Worm (Caenorhabditis elegans) whole organism, midembryonic: Measurements from ENCODE around the gene C50E3.5.

Experiments
- T22C8.4 ChIP-seq: fragments of 200-800 bp; sonication (Bioruptor generic); IDR thresholded peaks from 2 replicates; pipeline ENCODE4 v1.3.6; 2022; ENCODE audit warnings: missing genetic modification characterization, missing compliant biosample characterization
- cog-1 ChIP-seq: sonication (generic microtip); optimal IDR thresholded peaks from 2 replicates; lab custom pipeline; 2016; ENCODE audit warnings: missing genetic modification characterization, missing compliant biosample characterization
- flt-1 ChIP-seq: fragments of 200-800 bp; sonication (Bioruptor generic); IDR thresholded peaks from 2 replicates; pipeline ENCODE4 v1.3.6; 2022; ENCODE audit warnings: missing genetic modification characterization, missing compliant biosample characterization
- klf-2 ChIP-seq: fragments of 200-800 bp; sonication (Bioruptor generic); conservative IDR thresholded peaks from 2 replicates; pipeline ENCODE4 v1.3.6; 2022; ENCODE audit warnings: missing genetic modification reagents, missing genetic modification characterization, missing compliant biosample characterization
- med-1 ChIP-seq: sonication (generic microtip); optimal IDR thresholded peaks from 2 replicates; lab custom pipeline; 2017; ENCODE audit warnings: missing genetic modification characterization, mild to moderate bottlenecking, missing compliant biosample characterization, antibody characterized with exemption, missing genetic modification reagents; ENCODE audit not compliant: insufficient read depth
- ref-1 ChIP-seq: fragments of 200-800 bp; sonication (Bioruptor generic); conservative IDR thresholded peaks from 2 replicates; pipeline ENCODE4 v1.3.6; 2022; ENCODE audit warnings: missing genetic modification reagents, missing genetic modification characterization, missing compliant biosample characterization
- tab-1 ChIP-seq: fragments of 200-800 bp; sonication (Bioruptor generic); IDR thresholded peaks from 2 replicates; pipeline ENCODE4 v1.3.6; 2022; ENCODE audit warnings: missing genetic modification characterization, missing compliant biosample characterization
- ztf-23 ChIP-seq: fragments of 200-800 bp; sonication (Bioruptor generic); IDR thresholded peaks from 2 replicates; pipeline ENCODE4 v1.3.6; 2022; ENCODE audit warnings: missing genetic modification reagents, missing genetic modification characterization, missing compliant biosample characterization
- ztf-29 ChIP-seq: fragments of 200-800 bp; sonication (Bioruptor generic); IDR thresholded peaks from 2 replicates; pipeline ENCODE4 v1.3.6; 2022; ENCODE audit warnings: missing genetic modification reagents, missing genetic modification characterization, missing compliant biosample characterization

C50E3.5 gene

ce11 chrV:7601443-7601842 is 13.6 kb downstream of the C50E3.5 start, which contains the start of gene scl-26:
TSS of gene scl-26 (minus strand) at chrV:7601543.
- TF ChIP-seq cog-1 (tag; lab: Kevin White, UChicago) (no peak), ztf-29 (GFP tag; lab: Robert Waterston, UW) (no peak), flt-1 (GFP tag; lab: Robert Waterston, UW) (no peak), tab-1 (GFP tag; lab: Robert Waterston, UW) (no peak), ref-1 (GFP tag; lab: Robert Waterston, UW) (no peak), T22C8.4 (no peak), ztf-23 (no peak), med-1 (GFP tag; lab: Kevin White, UChicago) (no peak), klf-2 (GFP tag; lab: Robert Waterston, UW) (no peak)

ce11 chrV:7603404-7603803 is 15.6 kb downstream of the C50E3.5 start, which contains the start of gene C50E3.11:
TSS of gene C50E3.11 (minus strand) at chrV:7603486.
- no peak for TF ChIP-seq med-1 (GFP tag; lab: Kevin White, UChicago)
- no peak for TF ChIP-seq ztf-29 (GFP tag; lab: Robert Waterston, UW)
- no peak for TF ChIP-seq cog-1 (tag; lab: Kevin White, UChicago)
- TF ChIP-seq flt-1 (GFP tag; lab: Robert Waterston, UW), result no peak
- no peak for TF ChIP-seq ztf-23
- no peak for TF ChIP-seq tab-1 (GFP tag; lab: Robert Waterston, UW)
- no peak for TF ChIP-seq T22C8.4
- TF ChIP-seq ref-1 (GFP tag; lab: Robert Waterston, UW), result no peak
- TF ChIP-seq klf-2 (GFP tag; lab: Robert Waterston, UW), result no peak

- TF ChIP-seq flt-1 (GFP tag; lab: Robert Waterston, UW), result no peak
- no peak for TF ChIP-seq tab-1 (GFP tag; lab: Robert Waterston, UW)
- TF ChIP-seq ztf-23, result no peak
These were observed 17.1 kb downstream of the C50E3.5 start, which contains the start of gene clec-213 for ce11 chrV:7604858-7605257. TSS of gene clec-213 (plus strand) at chrV:7605158.

- TF ChIP-seq T22C8.4 (no peak), ztf-29 (GFP tag; lab: Robert Waterston, UW) (no peak), tab-1 (GFP tag; lab: Robert Waterston, UW) (no peak), cog-1 (tag; lab: Kevin White, UChicago) (no peak), ztf-23 (no peak), ref-1 (GFP tag; lab: Robert Waterston, UW) (no peak), flt-1 (GFP tag; lab: Robert Waterston, UW) (no peak)
These were observed 22.1 kb downstream of the C50E3.5 start, which contains the start of the genes folt-3 and clec-214 for ce11 chrV:7609698-7610420. TSS of gene folt-3 (minus strand) at chrV:7609748. TSS of gene clec-214 (plus strand) at chrV:7610370.

ce11 chrV:7612044-7612443 is 24.2 kb downstream of the C50E3.5 start, which contains the start of gene clec-215:
TSS of gene clec-215 (plus strand) at chrV:7612344.
- TF ChIP-seq med-1 (GFP tag; lab: Kevin White, UChicago) (no peak), cog-1 (tag; lab: Kevin White, UChicago) (no peak), flt-1 (GFP tag; lab: Robert Waterston, UW) (no peak), tab-1 (GFP tag; lab: Robert Waterston, UW) (no peak), ztf-29 (GFP tag; lab: Robert Waterston, UW) (no peak), T22C8.4 (no peak), klf-2 (GFP tag; lab: Robert Waterston, UW) (no peak), ztf-23 (no peak), ref-1 (GFP tag; lab: Robert Waterston, UW) (no peak)

ce11 chrV:7618114-7618513 is 30.3 kb downstream of the C50E3.5 start, which contains the start of gene C50E3.15:
TSS of gene C50E3.15 (plus strand) at chrV:7618414.
- TF ChIP-seq klf-2 (GFP tag; lab: Robert Waterston, UW), result no peak
- TF ChIP-seq ztf-23, result no peak
- no peak for TF ChIP-seq med-1 (GFP tag; lab: Kevin White, UChicago)
- no peak for TF ChIP-seq T22C8.4
- TF ChIP-seq tab-1 (GFP tag; lab: Robert Waterston, UW), result no peak
- no peak for TF ChIP-seq cog-1 (tag; lab: Kevin White, UChicago)
- TF ChIP-seq flt-1 (GFP tag; lab: Robert Waterston, UW), result no peak
- no peak for TF ChIP-seq ztf-29 (GFP tag; lab: Robert Waterston, UW)
- TF ChIP-seq ref-1 (GFP tag; lab: Robert Waterston, UW), result no peak

ce11 chrV:7622011-7622465 is 34.2 kb downstream of the C50E3.5 start, which contains the start of gene C50E3.12:
TSS of gene C50E3.12 (minus strand) at chrV:7622061.
- no peak for TF ChIP-seq cog-1 (tag; lab: Kevin White, UChicago)
- TF ChIP-seq ztf-23, result no peak
- no peak for TF ChIP-seq flt-1 (GFP tag; lab: Robert Waterston, UW)
- TF ChIP-seq tab-1 (GFP tag; lab: Robert Waterston, UW), result no peak
- TF ChIP-seq med-1 (GFP tag; lab: Kevin White, UChicago), result no peak
- no peak for TF ChIP-seq klf-2 (GFP tag; lab: Robert Waterston, UW)
- TF ChIP-seq T22C8.4, result no peak

- TF ChIP-seq ztf-29 (GFP tag; lab: Robert Waterston, UW) (no peak), cog-1 (tag; lab: Kevin White, UChicago) (no peak), med-1 (GFP tag; lab: Kevin White, UChicago) (no peak), T22C8.4 (no peak), ref-1 (GFP tag; lab: Robert Waterston, UW) (no peak), ztf-23 (no peak), klf-2 (GFP tag; lab: Robert Waterston, UW) (no peak)
These were observed 36.4 kb downstream of the C50E3.5 start, which contains the start of gene C50E3.13 for ce11 chrV:7624152-7624551. TSS of gene C50E3.13 (minus strand) at chrV:7624252.

ce11 chrV:7624652-7625051 is 36.9 kb downstream of the C50E3.5 start, which contains the start of gene grsp-4:
TSS of gene grsp-4 (plus strand) at chrV:7624952.
- TF ChIP-seq ztf-29 (GFP tag; lab: Robert Waterston, UW), result no peak
- no peak for TF ChIP-seq tab-1 (GFP tag; lab: Robert Waterston, UW)
- TF ChIP-seq ref-1 (GFP tag; lab: Robert Waterston, UW), result no peak
- TF ChIP-seq med-1 (GFP tag; lab: Kevin White, UChicago), result no peak
- no peak for TF ChIP-seq flt-1 (GFP tag; lab: Robert Waterston, UW)
- TF ChIP-seq klf-2 (GFP tag; lab: Robert Waterston, UW), result no peak
- no peak for TF ChIP-seq cog-1 (tag; lab: Kevin White, UChicago)
- no peak for TF ChIP-seq ztf-23
- no peak for TF ChIP-seq T22C8.4
